Fruit fly (Drosophila melanogaster) whole organism, adult: ENCODE measurements around the gene cv-c.

Experiments used
- CG11617 ChIP-seq: fragments of 200-800 bp; sonication (Bioruptor generic); optimal IDR thresholded peaks from 2 replicates; lab custom pipeline; 2017; ENCODE audit warnings: mild to moderate bottlenecking, missing biosample characterization, missing genetic modification reagents, missing genetic modification characterization
- CG12768 ChIP-seq: fragments of 200-800 bp; sonication (Bioruptor generic); optimal IDR thresholded peaks from 2 replicates; lab custom pipeline; 2017; ENCODE audit warnings: missing biosample characterization, missing genetic modification characterization, mild to moderate bottlenecking, moderate library complexity, missing genetic modification reagents
- CG14711 ChIP-seq: fragments of 200-800 bp; sonication (Bioruptor generic); optimal IDR thresholded peaks from 2 replicates; lab custom pipeline; 2018; ENCODE audit warnings: missing biosample characterization, mild to moderate bottlenecking, missing genetic modification characterization, moderate library complexity
- CG1620 ChIP-seq: fragments of 200-800 bp; sonication (Bioruptor generic); optimal IDR thresholded peaks from 2 replicates; lab custom pipeline; 2016; ENCODE audit warnings: missing biosample characterization, missing genetic modification characterization
- CG33017 ChIP-seq: fragments of 200-800 bp; sonication (Bioruptor generic); optimal IDR thresholded peaks from 2 replicates; lab custom pipeline; 2018; ENCODE audit warnings: missing biosample characterization, mild to moderate bottlenecking, missing genetic modification characterization, moderate library complexity
- CG5204 ChIP-seq: fragments of 200-800 bp; sonication (Bioruptor generic); optimal IDR thresholded peaks from 2 replicates; lab custom pipeline; 2016; ENCODE audit warnings: missing biosample characterization, missing genetic modification characterization
- CG7045 ChIP-seq: fragments of 200-800 bp; sonication (Bioruptor generic); optimal IDR thresholded peaks from 2 replicates; lab custom pipeline; 2017; ENCODE audit warnings: missing biosample characterization, mild to moderate bottlenecking, missing genetic modification characterization
- CG7101 ChIP-seq: fragments of 200-800 bp; sonication (Bioruptor generic); optimal IDR thresholded peaks from 2 replicates; lab custom pipeline; 2018; ENCODE audit warnings: missing biosample characterization, mild to moderate bottlenecking, missing genetic modification characterization, moderate library complexity
- Clk ChIP-seq: fragments of 200-800 bp; sonication (Bioruptor generic); optimal IDR thresholded peaks from 2 replicates; lab custom pipeline; 2017; ENCODE audit warnings: missing biosample characterization, missing genetic modification characterization
- Crg-1 ChIP-seq: fragments of 200-800 bp; sonication (Bioruptor generic); optimal IDR thresholded peaks from 2 replicates; lab custom pipeline; 2016; ENCODE audit warnings: missing biosample characterization, missing genetic modification characterization
- Hr96 ChIP-seq: fragments of 200-800 bp; sonication (Bioruptor generic); optimal IDR thresholded peaks from 2 replicates; lab custom pipeline; 2016; ENCODE audit warnings: missing biosample characterization, missing genetic modification characterization
- Mnt ChIP-seq: fragments of 200-800 bp; sonication (Bioruptor generic); optimal IDR thresholded peaks from 2 replicates; lab custom pipeline; 2016; ENCODE audit warnings: missing biosample characterization, mild to moderate bottlenecking, missing genetic modification characterization
- bab1 ChIP-seq: fragments of 200-800 bp; sonication (Bioruptor generic); optimal IDR thresholded peaks from 3 replicates; lab custom pipeline; 2019; ENCODE audit warnings: missing biosample characterization, mild to moderate bottlenecking, missing genetic modification characterization, moderate library complexity
- cic ChIP-seq: fragments of 200-800 bp; sonication (Bioruptor generic); optimal IDR thresholded peaks from 2 replicates; lab custom pipeline; 2017; ENCODE audit warnings: missing biosample characterization, mild to moderate bottlenecking, missing genetic modification characterization, moderate library complexity
- cnc ChIP-seq, 2 experiments: fragments of >200 bp; optimal IDR thresholded peaks; 2 replicates each; lab custom pipeline; 2017
- kay ChIP-seq: fragments of 200-800 bp; sonication (Bioruptor generic); peaks from one replicate; lab custom pipeline; 2016; ENCODE audit warnings: missing biosample characterization, missing genetic modification characterization, borderline replicate concordance
- ovo ChIP-seq: fragments of 200-800 bp; sonication (Bioruptor generic); optimal IDR thresholded peaks from 2 replicates; lab custom pipeline; 2016; ENCODE audit warnings: missing biosample characterization, missing genetic modification characterization
- pad ChIP-seq: fragments of 200-800 bp; sonication (Bioruptor generic); optimal IDR thresholded peaks from 3 replicates; lab custom pipeline; 2017; ENCODE audit warnings: missing biosample characterization, missing genetic modification characterization, mild to moderate bottlenecking, moderate library complexity, missing genetic modification reagents
- tj ChIP-seq: fragments of 200-800 bp; sonication (Bioruptor generic); optimal IDR thresholded peaks from 3 replicates; lab custom pipeline; 2017; ENCODE audit warnings: missing biosample characterization, mild to moderate bottlenecking, missing genetic modification characterization, moderate library complexity
- toe ChIP-seq: fragments of 200-800 bp; sonication (Bioruptor generic); optimal IDR thresholded peaks from 2 replicates; lab custom pipeline; 2016; ENCODE audit warnings: missing biosample characterization, missing genetic modification characterization

cv-c gene

DNA sequence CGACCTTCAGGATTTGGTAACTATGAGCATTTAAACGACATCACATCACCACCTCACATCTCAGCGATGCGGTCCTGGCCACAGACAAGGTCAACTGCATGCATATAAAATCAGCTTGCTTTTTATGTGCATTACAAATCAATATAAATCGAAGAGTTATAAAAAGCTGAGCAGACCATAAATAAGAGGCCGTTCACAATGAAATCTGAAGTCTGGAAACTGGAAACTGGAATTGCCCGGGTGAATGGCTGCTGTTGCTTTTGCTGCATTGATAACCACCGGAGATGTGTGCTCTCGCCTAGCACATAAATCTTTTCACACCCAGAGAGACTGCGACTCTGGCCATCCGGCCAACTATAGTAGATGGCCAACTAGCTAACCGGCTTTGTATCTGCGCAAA, 19.2 kb downstream of the cv-c start:
- TF ChIP-seq kay (GFP tag; lab: Kevin White, UChicago) (peak; percentile 58), ovo (GFP tag; lab: Kevin White, UChicago) (no peak), toe (GFP tag; lab: Kevin White, UChicago) (no peak), CG7045 (GFP tag; lab: Kevin White, UChicago) (no peak), CG33017 (tag; lab: Kevin White, UChicago) (no peak), Crg-1 (GFP tag; lab: Kevin White, UChicago) (no peak)

DNA sequence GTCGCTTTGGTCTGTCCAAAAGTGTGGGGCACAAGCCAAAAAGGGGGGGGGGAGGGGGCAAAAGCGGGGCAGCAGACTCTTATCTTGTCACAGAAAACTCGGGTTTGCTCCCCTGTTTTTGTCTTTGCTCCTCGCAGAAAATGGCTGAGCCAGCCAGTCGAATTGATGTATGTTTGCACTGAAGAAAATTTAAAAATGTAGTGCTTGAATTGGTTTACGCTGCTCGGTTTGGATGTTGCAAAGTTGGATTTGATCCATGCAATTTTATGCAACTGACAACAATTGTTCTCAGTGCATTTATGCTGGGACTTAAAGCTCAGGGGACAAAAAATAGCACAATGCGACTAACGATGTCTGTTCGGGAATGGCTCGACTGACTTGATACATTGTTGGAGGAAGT, 21.2 kb downstream of the cv-c start:
- TF ChIP-seq tj (GFP tag; lab: Kevin White, UChicago) (peak; percentile 80), CG1620 (GFP tag; lab: Kevin White, UChicago) (no peak), CG12768 (GFP tag; lab: Kevin White, UChicago) (no peak), CG33017 (tag; lab: Kevin White, UChicago) (no peak), kay (GFP tag; lab: Kevin White, UChicago) (no peak), CG14711 (no peak), pad (GFP tag; lab: Kevin White, UChicago) (no peak)

DNA sequence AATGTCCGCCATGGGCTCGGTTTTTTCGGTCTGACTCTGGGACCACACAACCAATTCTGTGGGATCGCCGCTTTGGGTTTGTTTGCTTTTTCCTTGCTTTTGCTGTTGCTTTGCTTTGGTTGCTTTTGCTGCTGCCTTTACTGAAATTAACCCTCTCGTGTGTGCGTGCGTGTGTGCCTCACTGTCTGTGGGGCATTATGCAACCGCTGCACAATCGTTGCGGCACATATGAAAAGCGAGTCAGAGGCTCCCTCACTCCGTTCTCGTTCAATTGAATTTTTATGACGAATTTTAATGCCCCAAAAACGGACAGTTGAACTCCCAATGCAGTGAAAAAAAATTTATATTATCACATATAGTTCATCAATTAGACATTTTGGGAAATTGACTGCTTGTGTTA, 23.1 kb downstream of the cv-c start:
- TF ChIP-seq CG7045 (GFP tag; lab: Kevin White, UChicago) (no peak), Clk (GFP tag; lab: Kevin White, UChicago) (no peak), pad (GFP tag; lab: Kevin White, UChicago) (no peak), Crg-1 (GFP tag; lab: Kevin White, UChicago) (no peak), CG7101 (no peak), cic (no peak), CG11617 (no peak), CG5204 (GFP tag; lab: Kevin White, UChicago) (no peak), CG12768 (GFP tag; lab: Kevin White, UChicago) (no peak), CG33017 (tag; lab: Kevin White, UChicago) (no peak), CG14711 (no peak), cnc (optimal IDR thresholded peaks at IDR 0.05; lab: Kevin White, UChicago) (no peak), Hr96 (no peak), tj (GFP tag; lab: Kevin White, UChicago) (no peak), CG1620 (GFP tag; lab: Kevin White, UChicago) (no peak), Mnt (GFP tag; lab: Kevin White, UChicago) (no peak), bab1 (GFP tag; lab: Kevin White, UChicago) (no peak), toe (GFP tag; lab: Kevin White, UChicago) (no peak)

DNA sequence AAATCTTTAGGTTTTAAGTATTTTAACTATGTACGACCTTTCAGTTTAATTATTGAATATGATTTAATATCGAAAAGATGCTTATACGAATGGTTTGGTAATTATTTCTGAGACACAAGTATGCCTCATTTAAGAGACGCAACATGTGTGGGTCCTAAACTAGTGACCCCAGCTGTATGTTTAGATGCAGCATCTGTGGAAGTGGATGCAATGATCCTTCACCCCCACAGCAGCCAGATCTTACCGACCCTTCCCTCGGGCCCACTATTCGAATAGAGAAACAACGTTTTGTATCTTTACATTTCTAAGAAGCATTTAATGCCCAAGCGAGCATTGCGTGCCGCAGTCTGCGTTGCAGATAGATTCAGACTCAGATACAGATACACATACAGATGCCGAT, 23.6 kb downstream of the cv-c start:
- TF ChIP-seq CG12768 (GFP tag; lab: Kevin White, UChicago), result no peak
- TF ChIP-seq pad (GFP tag; lab: Kevin White, UChicago), result no peak

DNA sequence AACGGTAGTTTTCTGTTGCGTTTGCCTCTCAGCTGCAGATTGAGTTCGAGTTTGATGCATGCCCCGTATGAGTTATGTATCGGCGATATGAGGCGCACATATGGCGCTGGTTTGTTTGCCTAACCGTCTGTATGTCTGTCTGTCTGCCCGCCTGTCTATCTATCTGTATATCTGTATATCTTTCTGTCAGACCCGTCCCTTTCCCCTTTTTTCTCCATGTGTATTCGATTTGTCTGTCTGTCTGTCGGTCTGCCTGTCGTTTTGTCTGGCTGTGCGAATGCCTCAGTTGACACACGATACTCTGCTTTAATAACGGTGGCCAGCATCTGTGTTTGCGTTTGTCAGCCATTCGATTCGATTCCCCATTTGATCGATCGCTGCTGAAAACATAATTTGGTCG, 24.5 kb downstream of the cv-c start:
- TF ChIP-seq toe (GFP tag; lab: Kevin White, UChicago), result no peak
- TF ChIP-seq kay (GFP tag; lab: Kevin White, UChicago), result no peak
- no peak for TF ChIP-seq ovo (GFP tag; lab: Kevin White, UChicago)
- TF ChIP-seq CG14711, result no peak
- no peak for TF ChIP-seq bab1 (GFP tag; lab: Kevin White, UChicago)
- TF ChIP-seq Clk (GFP tag; lab: Kevin White, UChicago), result no peak
- TF ChIP-seq CG1620 (GFP tag; lab: Kevin White, UChicago), result no peak
- no peak for TF ChIP-seq cnc (optimal IDR thresholded peaks at IDR 0.05; lab: Kevin White, UChicago)
- TF ChIP-seq Mnt (GFP tag; lab: Kevin White, UChicago), result no peak
- TF ChIP-seq CG11617, result no peak
- no peak for TF ChIP-seq Crg-1 (GFP tag; lab: Kevin White, UChicago)
- TF ChIP-seq CG5204 (GFP tag; lab: Kevin White, UChicago), result no peak
- TF ChIP-seq tj (GFP tag; lab: Kevin White, UChicago), result no peak
- no peak for TF ChIP-seq CG12768 (GFP tag; lab: Kevin White, UChicago)
- TF ChIP-seq pad (GFP tag; lab: Kevin White, UChicago), result no peak
- no peak for TF ChIP-seq cic
- no peak for TF ChIP-seq Hr96
- TF ChIP-seq CG33017 (tag; lab: Kevin White, UChicago), result no peak
- no peak for TF ChIP-seq CG7045 (GFP tag; lab: Kevin White, UChicago)

DNA sequence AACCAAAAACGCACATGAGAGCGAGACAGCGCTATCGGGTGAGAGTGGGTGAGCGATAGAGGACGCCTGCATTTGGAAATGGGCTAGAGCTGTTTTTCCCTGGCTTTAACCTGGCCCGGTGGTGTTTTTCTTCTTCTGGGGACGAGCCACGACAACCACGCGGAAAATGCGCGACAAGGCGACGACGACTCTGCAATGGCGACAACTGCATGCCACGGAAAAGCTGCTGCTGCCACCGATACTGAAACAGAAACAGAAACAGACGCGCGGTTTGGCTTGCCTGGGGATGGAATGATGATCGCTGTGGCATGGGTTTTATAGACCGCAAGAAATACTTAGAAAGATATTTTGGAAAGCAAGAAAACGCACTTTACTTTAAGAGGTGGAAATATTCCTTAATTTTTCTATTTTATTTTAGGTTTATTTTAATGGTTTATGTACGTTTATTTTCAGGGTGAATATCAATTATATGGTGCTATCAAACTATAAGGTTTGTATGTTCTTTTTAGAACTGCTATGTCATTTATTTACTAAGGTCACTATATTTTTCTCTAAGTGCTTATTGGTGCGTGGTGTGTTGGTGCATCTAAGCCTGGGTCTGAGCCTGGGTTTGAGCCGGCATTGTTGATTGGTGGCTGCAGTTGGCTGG, 25.2 kb downstream of the cv-c start:
- no peak for TF ChIP-seq Hr96
- no peak for TF ChIP-seq pad (GFP tag; lab: Kevin White, UChicago)
- TF ChIP-seq CG11617, result no peak
- TF ChIP-seq toe (GFP tag; lab: Kevin White, UChicago), result no peak
- TF ChIP-seq CG33017 (tag; lab: Kevin White, UChicago), result no peak
- TF ChIP-seq tj (GFP tag; lab: Kevin White, UChicago), result no peak
- TF ChIP-seq CG1620 (GFP tag; lab: Kevin White, UChicago), result no peak
- no peak for TF ChIP-seq Mnt (GFP tag; lab: Kevin White, UChicago)
- no peak for TF ChIP-seq cic
- no peak for TF ChIP-seq CG12768 (GFP tag; lab: Kevin White, UChicago)
- TF ChIP-seq bab1 (GFP tag; lab: Kevin White, UChicago), result no peak
- TF ChIP-seq kay (GFP tag; lab: Kevin White, UChicago), result no peak
- TF ChIP-seq cnc (optimal IDR thresholded peaks at IDR 0.05; lab: Kevin White, UChicago), result no peak
- TF ChIP-seq CG7101, result no peak
- TF ChIP-seq Clk (GFP tag; lab: Kevin White, UChicago), result no peak
